Fruit fly (Drosophila melanogaster) whole organism, embryonic: Measurements from ENCODE around the gene natalisin.

Experiments
- Blimp-1 ChIP-seq: fragments of 200-800 bp; sonication (Bioruptor generic); optimal IDR thresholded peaks from 3 replicates; lab custom pipeline; 2018; ENCODE audit warnings: missing biosample characterization, missing genetic modification characterization, mild to moderate bottlenecking, moderate library complexity, missing genetic modification reagents
- CG10209 ChIP-seq: fragments of 200-800 bp; sonication (Bioruptor generic); optimal IDR thresholded peaks from 3 replicates; lab custom pipeline; 2017; ENCODE audit warnings: missing biosample characterization, mild to moderate bottlenecking, missing genetic modification characterization, missing genetic modification reagents
- CG11504 ChIP-seq: fragments of 200-800 bp; sonication (Bioruptor generic); optimal IDR thresholded peaks from 3 replicates; lab custom pipeline; 2019; ENCODE audit warnings: missing biosample characterization, mild to moderate bottlenecking, missing genetic modification characterization, moderate library complexity
- CG12659 ChIP-seq: fragments of 200-800 bp; sonication (Bioruptor generic); optimal IDR thresholded peaks from 3 replicates; lab custom pipeline; 2017; ENCODE audit warnings: mild to moderate bottlenecking, missing biosample characterization, missing genetic modification reagents, missing genetic modification characterization
- CG13123 ChIP-seq: fragments of 200-800 bp; sonication (Bioruptor generic); optimal IDR thresholded peaks from 2 replicates; lab custom pipeline; 2016; ENCODE audit warnings: missing biosample characterization, missing genetic modification characterization
- CG13624 ChIP-seq: fragments of 200-800 bp; sonication (Bioruptor generic); optimal IDR thresholded peaks from 2 replicates; lab custom pipeline; 2016; ENCODE audit warnings: missing biosample characterization, missing genetic modification characterization
- CG13775 ChIP-seq: fragments of 200-800 bp; sonication (Bioruptor generic); optimal IDR thresholded peaks from 3 replicates; lab custom pipeline; 2017; ENCODE audit warnings: missing biosample characterization, mild to moderate bottlenecking, missing genetic modification characterization
- CG15601 ChIP-seq: fragments of 200-800 bp; sonication (Bioruptor generic); optimal IDR thresholded peaks from 3 replicates; lab custom pipeline; 2019; ENCODE audit warnings: missing biosample characterization, mild to moderate bottlenecking, missing genetic modification characterization, moderate library complexity
- CG1602 ChIP-seq: fragments of 200-800 bp; sonication (Bioruptor generic); optimal IDR thresholded peaks from 3 replicates; lab custom pipeline; 2016; ENCODE audit warnings: missing biosample characterization, missing genetic modification characterization
- CG16815 ChIP-seq: fragments of 200-800 bp; sonication (Bioruptor generic); optimal IDR thresholded peaks from 3 replicates; lab custom pipeline; 2017; ENCODE audit warnings: missing biosample characterization, mild to moderate bottlenecking, missing genetic modification characterization
- CG17359 ChIP-seq: fragments of 200-800 bp; sonication (Bioruptor generic); optimal IDR thresholded peaks from 3 replicates; lab custom pipeline; 2018; ENCODE audit warnings: missing biosample characterization, mild to moderate bottlenecking, missing genetic modification characterization, moderate library complexity
- CG17829 ChIP-seq: fragments of 200-800 bp; optimal IDR thresholded peaks from 2 replicates; lab custom pipeline; 2019; ENCODE audit warnings: missing biosample characterization, mild to moderate bottlenecking, missing genetic modification characterization, moderate library complexity
- CG18262 ChIP-seq: fragments of 200-800 bp; optimal IDR thresholded peaks from 3 replicates; lab custom pipeline; 2019; ENCODE audit warnings: missing biosample characterization, mild to moderate bottlenecking, missing genetic modification characterization, moderate library complexity
- CG2202 ChIP-seq: fragments of 200-800 bp; sonication (Bioruptor generic); optimal IDR thresholded peaks from 2 replicates; lab custom pipeline; 2018; ENCODE audit warnings: missing biosample characterization, mild to moderate bottlenecking, missing genetic modification characterization
- CG2712 ChIP-seq: fragments of 200-800 bp; optimal IDR thresholded peaks from 3 replicates; lab custom pipeline; 2019; ENCODE audit warnings: missing biosample characterization, mild to moderate bottlenecking, missing genetic modification characterization, moderate library complexity
- CG2875 ChIP-seq: fragments of 200-800 bp; sonication (Bioruptor generic); optimal IDR thresholded peaks from 2 replicates; lab custom pipeline; 2017; ENCODE audit warnings: missing biosample characterization, mild to moderate bottlenecking, missing genetic modification characterization, missing genetic modification reagents
- CG30020 ChIP-seq: fragments of 200-800 bp; optimal IDR thresholded peaks from 2 replicates; lab custom pipeline; 2019; ENCODE audit warnings: missing biosample characterization, mild to moderate bottlenecking, missing genetic modification characterization, moderate library complexity
- CG30431 ChIP-seq: fragments of 200-800 bp; sonication (Bioruptor generic); optimal IDR thresholded peaks from 2 replicates; lab custom pipeline; 2017; ENCODE audit warnings: missing biosample characterization, missing genetic modification characterization
- CG31441 ChIP-seq: fragments of 200-800 bp; sonication (Bioruptor generic); IDR thresholded peaks from 2 replicates; pipeline ENCODE4 v1.3.6; 2022; ENCODE audit warnings: missing biosample characterization, missing genetic modification characterization
- CG4328 ChIP-seq: fragments of 200-800 bp; sonication (Bioruptor generic); optimal IDR thresholded peaks from 3 replicates; lab custom pipeline; 2017; ENCODE audit warnings: missing biosample characterization, missing genetic modification reagents, missing genetic modification characterization
- CG6689 ChIP-seq: fragments of 200-800 bp; sonication (Bioruptor generic); IDR thresholded peaks from 2 replicates; pipeline ENCODE4 v1.3.6; 2022; ENCODE audit warnings: missing biosample characterization, missing genetic modification characterization
- CG7556 ChIP-seq: fragments of 200-800 bp; sonication (Bioruptor generic); optimal IDR thresholded peaks from 2 replicates; lab custom pipeline; 2017; ENCODE audit warnings: missing biosample characterization, mild to moderate bottlenecking, missing genetic modification characterization
- CG9437 ChIP-seq: fragments of 200-800 bp; sonication (Bioruptor generic); optimal IDR thresholded peaks from 2 replicates; lab custom pipeline; 2018; ENCODE audit warnings: missing biosample characterization, mild to moderate bottlenecking, missing genetic modification characterization
- D ChIP-seq, 2 experiments: fragments of 200-800 bp in 1 of 2; fragments of >200 bp in 1 of 2; sonication (Bioruptor generic) in 1 of 2; optimal IDR thresholded peaks; 2 replicates in 1 of 2; 3 replicates in 1 of 2; lab custom pipeline; 2017; ENCODE audit warnings: mild to moderate bottlenecking in 1 of 2, missing biosample characterization in 1 of 2, missing genetic modification characterization in 1 of 2, missing genetic modification reagents in 1 of 2
- D19A ChIP-seq: fragments of 200-800 bp; optimal IDR thresholded peaks from 3 replicates; lab custom pipeline; 2019; ENCODE audit warnings: missing biosample characterization, mild to moderate bottlenecking, missing genetic modification characterization, moderate library complexity
- Eip74EF ChIP-seq, 2 experiments: fragments of 200-800 bp in 1 of 2; fragments of >200 bp in 1 of 2; sonication (Bioruptor generic) in 1 of 2; optimal IDR thresholded peaks; 2 replicates each; lab custom pipeline; 2017 to 2019; ENCODE audit warnings: missing biosample characterization in 2 of 2, missing genetic modification characterization in 2 of 2, mild to moderate bottlenecking in 1 of 2, moderate library complexity in 1 of 2
- Hr3 ChIP-seq: fragments of 200-800 bp; sonication (Bioruptor generic); optimal IDR thresholded peaks from 3 replicates; lab custom pipeline; 2016; ENCODE audit warnings: missing biosample characterization, missing genetic modification characterization
- Oli ChIP-seq: fragments of 200-800 bp; sonication (Bioruptor generic); optimal IDR thresholded peaks from 2 replicates; lab custom pipeline; 2018; ENCODE audit warnings: missing biosample characterization, mild to moderate bottlenecking, missing genetic modification characterization, moderate library complexity
- Optix ChIP-seq: fragments of 200-800 bp; sonication (Bioruptor generic); IDR thresholded peaks from 3 replicates; pipeline ENCODE4 v1.3.6; 2022; ENCODE audit warnings: missing biosample characterization, missing genetic modification characterization
- PHDP ChIP-seq: fragments of 200-800 bp; sonication (Bioruptor generic); optimal IDR thresholded peaks from 3 replicates; lab custom pipeline; 2018; ENCODE audit warnings: missing biosample characterization, mild to moderate bottlenecking, missing genetic modification characterization, moderate library complexity
- Spps ChIP-seq: fragments of 200-800 bp; sonication (Bioruptor generic); optimal IDR thresholded peaks from 2 replicates; lab custom pipeline; 2018; ENCODE audit warnings: missing biosample characterization, mild to moderate bottlenecking, missing genetic modification characterization
- Xrp1 ChIP-seq: fragments of 200-800 bp; sonication (Bioruptor generic); IDR thresholded peaks from 2 replicates; pipeline ENCODE4 v1.3.6; 2022; ENCODE audit warnings: missing biosample characterization, missing genetic modification characterization
- ci ChIP-seq: fragments of 200-800 bp; sonication (Bioruptor generic); IDR thresholded peaks from 3 replicates; pipeline ENCODE4 v1.3.6; 2022; ENCODE audit warnings: missing biosample characterization, missing genetic modification characterization
- croc ChIP-seq: fragments of 200-800 bp; sonication (Bioruptor generic); conservative IDR thresholded peaks from 3 replicates; pipeline ENCODE4 v1.3.6; 2022; ENCODE audit warnings: missing biosample characterization, missing genetic modification characterization
- ewg ChIP-seq: fragments of 200-800 bp; sonication (Bioruptor generic); optimal IDR thresholded peaks from 3 replicates; lab custom pipeline; 2017; ENCODE audit warnings: mild to moderate bottlenecking, missing biosample characterization, missing genetic modification reagents, missing genetic modification characterization
- fd96Cb ChIP-seq: fragments of 200-800 bp; sonication (Bioruptor generic); optimal IDR thresholded peaks from 2 replicates; lab custom pipeline; 2018; ENCODE audit warnings: missing biosample characterization, mild to moderate bottlenecking, missing genetic modification characterization, moderate library complexity
- gsb-n ChIP-seq: fragments of 200-800 bp; sonication (Bioruptor generic); optimal IDR thresholded peaks from 3 replicates; lab custom pipeline; 2018; ENCODE audit warnings: missing biosample characterization, mild to moderate bottlenecking, missing genetic modification characterization
- jing ChIP-seq: fragments of 200-800 bp; sonication (Bioruptor generic); optimal IDR thresholded peaks from 2 replicates; lab custom pipeline; 2018; ENCODE audit warnings: missing biosample characterization, mild to moderate bottlenecking, missing genetic modification characterization
- lab ChIP-seq: fragments of 200-800 bp; sonication (Bioruptor generic); optimal IDR thresholded peaks from 3 replicates; lab custom pipeline; 2017; ENCODE audit warnings: missing biosample characterization, missing genetic modification characterization, mild to moderate bottlenecking, moderate library complexity, missing genetic modification reagents
- nerfin-1 ChIP-seq: fragments of 200-800 bp; sonication (Bioruptor generic); optimal IDR thresholded peaks from 3 replicates; lab custom pipeline; 2019; ENCODE audit warnings: missing biosample characterization, mild to moderate bottlenecking, missing genetic modification characterization, moderate library complexity
- row ChIP-seq: fragments of 200-800 bp; sonication (Bioruptor generic); IDR thresholded peaks from 3 replicates; pipeline ENCODE4 v1.3.6; 2022; ENCODE audit warnings: missing biosample characterization, missing genetic modification characterization
- sc ChIP-seq, 3 experiments: fragments of >200 bp in 2 of 3; fragments of 200-800 bp in 1 of 3; sonication (Bioruptor generic) in 1 of 3; optimal IDR thresholded peaks; 2 replicates in 2 of 3; 3 replicates in 1 of 3; lab custom pipeline; 2017; ENCODE audit warnings: mild to moderate bottlenecking in 1 of 3, missing biosample characterization in 1 of 3, missing genetic modification characterization in 1 of 3, missing genetic modification reagents in 1 of 3
- so ChIP-seq: fragments of 200-800 bp; sonication (Bioruptor generic); IDR thresholded peaks from 3 replicates; pipeline ENCODE4 v1.3.6; 2022; ENCODE audit warnings: missing biosample characterization, missing genetic modification characterization
- tio ChIP-seq: fragments of 200-800 bp; sonication (Bioruptor generic); optimal IDR thresholded peaks from 2 replicates; lab custom pipeline; 2017; ENCODE audit warnings: missing biosample characterization, missing genetic modification characterization, inconsistent platforms
- wdn ChIP-seq: fragments of 200-800 bp; sonication (Bioruptor generic); IDR thresholded peaks from 2 replicates; pipeline ENCODE4 v1.3.6; 2022; ENCODE audit warnings: missing biosample characterization, missing genetic modification characterization
- wor ChIP-seq: fragments of 200-800 bp; sonication (Bioruptor generic); IDR thresholded peaks from 2 replicates; pipeline ENCODE4 v1.3.6; 2022; ENCODE audit warnings: missing biosample characterization, missing genetic modification characterization

The natalisin gene

dm6 chr3R:14386088-14386822 lies 32.1 kb upstream of the natalisin start (continued):
- TF ChIP-seq CG13123 (GFP tag; lab: Kevin White, UChicago) (no peak), D (optimal IDR thresholded peaks at IDR 0.05; lab: Kevin White, UChicago) (no peak), D (GFP tag; optimal IDR thresholded peaks at IDR 0.05; lab: Kevin White, UChicago) (peak; percentile 74), Blimp-1 (GFP tag; lab: Kevin White, UChicago) (peak; percentile 62), CG13775 (GFP tag; lab: Kevin White, UChicago) (peak; percentile 21), CG9437 (GFP tag; lab: Kevin White, UChicago) (peak; percentile 25), wdn (no peak), CG4328 (GFP tag; lab: Kevin White, UChicago) (peak; percentile 19), CG16815 (GFP tag; lab: Kevin White, UChicago) (peak; percentile 39), so (GFP tag; lab: Robert Waterston, UW) (peak; percentile 13; the same call in 1 of the 3 replicates), D19A (tag; lab: Kevin White, UChicago) (peak; percentile 25), CG10209 (GFP tag; lab: Kevin White, UChicago) (peak; percentile 51), jing (no peak), CG2202 (tag; lab: Kevin White, UChicago) (peak; percentile 25), fd96Cb (tag; lab: Kevin White, UChicago) (peak; percentile 56), wor (GFP tag; lab: Robert Waterston, UW) (0 out of 2 replicates have a peak, but pooled peaks have one; percentile 16), Eip74EF (GFP tag; optimal IDR thresholded peaks at IDR 0.05; lab: Kevin White, UChicago) (peak in 1 of 2 experiments; percentile 2), CG17829 (tag; lab: Kevin White, UChicago) (peak; percentile 38), CG2712 (tag; lab: Kevin White, UChicago) (peak; percentile 53), CG2875 (GFP tag; lab: Kevin White, UChicago) (peak; percentile 43), CG11504 (peak; percentile 4), PHDP (tag; lab: Kevin White, UChicago) (peak; percentile 39), Optix (GFP tag; lab: Robert Waterston, UW) (0 out of 3 replicates have a peak, but pooled peaks have one; percentile 23), Oli (tag; lab: Kevin White, UChicago) (peak; percentile 56), croc (GFP tag; lab: Robert Waterston, UW) (peak; percentile 27; the same call in 1 of the 3 replicates), Spps (tag; lab: Kevin White, UChicago) (peak; percentile 42), Xrp1 (peak; percentile 45; the same call in 1 of the 2 replicates), lab (GFP tag; lab: Kevin White, UChicago) (peak; percentile 6), row (GFP tag; lab: Robert Waterston, UW) (peak; percentile 37; the same call in 2 of the 3 replicates), tio (peak; percentile 5), CG17359 (tag; lab: Kevin White, UChicago) (peak; percentile 20), CG7556 (GFP tag; lab: Kevin White, UChicago) (peak; percentile 45), CG1602 (GFP tag; lab: Kevin White, UChicago) (peak; percentile 11), CG12659 (GFP tag; lab: Kevin White, UChicago) (peak; percentile 0), CG13624 (GFP tag; lab: Kevin White, UChicago) (no peak), gsb-n (tag; lab: Kevin White, UChicago) (peak; percentile 32), ci (GFP tag; lab: Robert Waterston, UW) (0 out of 3 replicates have a peak, but pooled peaks have one; percentile 20), CG31441 (GFP tag; lab: Robert Waterston, UW) (peak; percentile 54; the same call in 1 of the 2 replicates), CG30020 (tag; lab: Kevin White, UChicago) (no peak), CG6689 (GFP tag; lab: Robert Waterston, UW) (0 out of 2 replicates have a peak, but pooled peaks have one; percentile 5), CG30431 (GFP tag; lab: Kevin White, UChicago) (peak; percentile 14), nerfin-1 (tag; lab: Kevin White, UChicago) (peak; percentile 43), CG18262 (tag; lab: Kevin White, UChicago) (peak; percentile 69), Hr3 (GFP tag; lab: Kevin White, UChicago) (peak; percentile 28), sc (optimal IDR thresholded peaks at IDR 0.05; lab: Kevin White, UChicago) (no peak), sc (GFP tag; optimal IDR thresholded peaks at IDR 0.05; lab: Kevin White, UChicago) (peak; percentile 62), CG15601 (tag; lab: Kevin White, UChicago) (peak; percentile 54), ewg (peak; percentile 22)
